Fruit fly (Drosophila melanogaster) whole organism, embryonic: ENCODE measurements around the gene CG13056.

ENCODE experiments used
- ATbp ChIP-seq: fragments of 200-800 bp; sonication (Bioruptor generic); optimal IDR thresholded peaks from 2 replicates; lab custom pipeline; 2017; ENCODE audit warnings: missing biosample characterization, mild to moderate bottlenecking, missing genetic modification characterization, missing genetic modification reagents
- Atf-2 ChIP-seq: fragments of 200-800 bp; sonication (Bioruptor generic); optimal IDR thresholded peaks from 2 replicates; lab custom pipeline; 2016; ENCODE audit warnings: missing biosample characterization, missing genetic modification characterization
- BtbVII ChIP-seq: fragments of 200-800 bp; sonication (Bioruptor generic); optimal IDR thresholded peaks from 3 replicates; lab custom pipeline; 2017; ENCODE audit warnings: missing biosample characterization, mild to moderate bottlenecking, missing genetic modification characterization
- CG11456 ChIP-seq: fragments of 200-800 bp; sonication (Bioruptor generic); IDR thresholded peaks from 3 replicates; pipeline ENCODE4 v1.3.6; 2022; ENCODE audit warnings: missing biosample characterization, missing genetic modification characterization
- CG12236 ChIP-seq: fragments of 200-800 bp; sonication (Bioruptor generic); optimal IDR thresholded peaks from 2 replicates; lab custom pipeline; 2016; ENCODE audit warnings: missing biosample characterization, missing genetic modification characterization
- CG13296 ChIP-seq: fragments of 200-800 bp; sonication (Bioruptor generic); optimal IDR thresholded peaks from 3 replicates; lab custom pipeline; 2018; ENCODE audit warnings: missing biosample characterization, mild to moderate bottlenecking, missing genetic modification characterization
- CG13624 ChIP-seq: fragments of 200-800 bp; sonication (Bioruptor generic); optimal IDR thresholded peaks from 2 replicates; lab custom pipeline; 2016; ENCODE audit warnings: missing biosample characterization, missing genetic modification characterization
- CG15269 ChIP-seq: fragments of 200-800 bp; sonication (Bioruptor generic); optimal IDR thresholded peaks from 2 replicates; lab custom pipeline; 2018; ENCODE audit warnings: missing biosample characterization, mild to moderate bottlenecking, missing genetic modification characterization, moderate library complexity
- CG17385 ChIP-seq: fragments of 200-800 bp; sonication (Bioruptor generic); optimal IDR thresholded peaks from 3 replicates; lab custom pipeline; 2018; ENCODE audit warnings: missing biosample characterization, mild to moderate bottlenecking, missing genetic modification characterization
- CG17612 ChIP-seq: fragments of 200-800 bp; sonication (Bioruptor generic); IDR thresholded peaks from 2 replicates; pipeline ENCODE4 v1.3.6; 2022; ENCODE audit warnings: missing biosample characterization, missing genetic modification characterization
- CG18619 ChIP-seq: fragments of 200-800 bp; sonication (Bioruptor generic); optimal IDR thresholded peaks from 3 replicates; lab custom pipeline; 2017; ENCODE audit warnings: missing biosample characterization, mild to moderate bottlenecking, missing genetic modification characterization
- CG2202 ChIP-seq: fragments of 200-800 bp; sonication (Bioruptor generic); optimal IDR thresholded peaks from 2 replicates; lab custom pipeline; 2018; ENCODE audit warnings: missing biosample characterization, mild to moderate bottlenecking, missing genetic modification characterization
- CG2875 ChIP-seq: fragments of 200-800 bp; sonication (Bioruptor generic); optimal IDR thresholded peaks from 2 replicates; lab custom pipeline; 2017; ENCODE audit warnings: missing biosample characterization, mild to moderate bottlenecking, missing genetic modification characterization, missing genetic modification reagents
- CG2889 ChIP-seq: fragments of 200-800 bp; sonication (Bioruptor generic); IDR thresholded peaks from 3 replicates; pipeline ENCODE4 v1.3.6; 2022; ENCODE audit warnings: missing biosample characterization, missing genetic modification characterization
- CG30431 ChIP-seq: fragments of 200-800 bp; sonication (Bioruptor generic); optimal IDR thresholded peaks from 2 replicates; lab custom pipeline; 2017; ENCODE audit warnings: missing biosample characterization, missing genetic modification characterization
- CG33557 ChIP-seq: fragments of 200-800 bp; sonication (Bioruptor generic); optimal IDR thresholded peaks from 2 replicates; lab custom pipeline; 2019; ENCODE audit warnings: missing biosample characterization, mild to moderate bottlenecking, missing genetic modification characterization, moderate library complexity
- CG43689 ChIP-seq: fragments of 200-800 bp; sonication (Bioruptor generic); IDR thresholded peaks from 2 replicates; pipeline ENCODE4 v1.3.6; 2022; ENCODE audit warnings: missing biosample characterization, missing genetic modification characterization
- CG4730 ChIP-seq: fragments of 200-800 bp; sonication (Bioruptor generic); IDR thresholded peaks from 2 replicates; pipeline ENCODE4 v1.3.6; 2022; ENCODE audit warnings: missing biosample characterization, missing genetic modification characterization
- CG5245 ChIP-seq: fragments of 200-800 bp; sonication (Bioruptor generic); optimal IDR thresholded peaks from 3 replicates; lab custom pipeline; 2016; ENCODE audit warnings: missing biosample characterization, missing genetic modification characterization
- CG6175 ChIP-seq: fragments of 200-800 bp; sonication (Bioruptor generic); IDR thresholded peaks from 3 replicates; pipeline ENCODE4 v1.3.6; 2022; ENCODE audit warnings: missing biosample characterization, missing genetic modification characterization
- CG6791 ChIP-seq: fragments of 200-800 bp; sonication (Bioruptor generic); IDR thresholded peaks from 3 replicates; pipeline ENCODE4 v1.3.6; 2022; ENCODE audit warnings: missing biosample characterization, missing genetic modification characterization; ENCODE audit not compliant: partially characterized antibody
- CG7839 ChIP-seq: fragments of 200-800 bp; sonication (Bioruptor generic); optimal IDR thresholded peaks from 3 replicates; lab custom pipeline; 2018; ENCODE audit warnings: missing biosample characterization, mild to moderate bottlenecking, missing genetic modification characterization, moderate library complexity
- CHES-1-like ChIP-seq: fragments of 200-800 bp; sonication (Bioruptor generic); optimal IDR thresholded peaks from 2 replicates; lab custom pipeline; 2016; ENCODE audit warnings: missing biosample characterization, missing genetic modification characterization
- ERR ChIP-seq: fragments of 200-800 bp; sonication (Bioruptor generic); optimal IDR thresholded peaks from 2 replicates; lab custom pipeline; 2016; ENCODE audit warnings: missing biosample characterization, missing genetic modification characterization
- HLH3B ChIP-seq: fragments of 200-800 bp; sonication (Bioruptor generic); IDR thresholded peaks from 2 replicates; pipeline ENCODE4 v1.3.6; 2022; ENCODE audit warnings: missing biosample characterization, missing genetic modification characterization
- Hsf ChIP-seq: fragments of 200-800 bp; sonication (Bioruptor generic); optimal IDR thresholded peaks from 3 replicates; lab custom pipeline; 2016; ENCODE audit warnings: missing biosample characterization, missing genetic modification characterization
- Med ChIP-seq: fragments of 200-800 bp; sonication (Bioruptor generic); peaks from one replicate; lab custom pipeline; 2016; ENCODE audit warnings: missing biosample characterization, missing genetic modification characterization, mild to moderate bottlenecking, inconsistent platforms, moderate library complexity
- PHDP ChIP-seq: fragments of 200-800 bp; sonication (Bioruptor generic); optimal IDR thresholded peaks from 3 replicates; lab custom pipeline; 2018; ENCODE audit warnings: missing biosample characterization, mild to moderate bottlenecking, missing genetic modification characterization, moderate library complexity
- Sox100B ChIP-seq: fragments of 200-800 bp; sonication (Bioruptor generic); optimal IDR thresholded peaks from 3 replicates; lab custom pipeline; 2018; ENCODE audit warnings: missing biosample characterization, mild to moderate bottlenecking, missing genetic modification characterization
- Spps ChIP-seq: fragments of 200-800 bp; sonication (Bioruptor generic); optimal IDR thresholded peaks from 2 replicates; lab custom pipeline; 2018; ENCODE audit warnings: missing biosample characterization, mild to moderate bottlenecking, missing genetic modification characterization
- ara ChIP-seq: fragments of 200-800 bp; sonication (Bioruptor generic); IDR thresholded peaks from 2 replicates; pipeline ENCODE4 v1.3.6; 2022; ENCODE audit warnings: missing biosample characterization, missing genetic modification characterization
- bowl ChIP-seq: fragments of 200-800 bp; sonication (Bioruptor generic); IDR thresholded peaks from 2 replicates; pipeline ENCODE4 v1.3.6; 2022; ENCODE audit warnings: missing biosample characterization, missing genetic modification characterization
- cad ChIP-seq: fragments of >200 bp; optimal IDR thresholded peaks from 2 replicates; lab custom pipeline; 2017; ENCODE audit warnings: missing biosample characterization, missing genetic modification characterization
- corto ChIP-seq: fragments of 200-800 bp; sonication (Bioruptor generic); optimal IDR thresholded peaks from 2 replicates; lab custom pipeline; 2016; ENCODE audit warnings: missing biosample characterization, mild to moderate bottlenecking, missing genetic modification characterization, moderate library complexity
- cwo ChIP-seq: fragments of 200-800 bp; sonication (Bioruptor generic); optimal IDR thresholded peaks from 3 replicates; lab custom pipeline; 2017; ENCODE audit warnings: missing biosample characterization, missing genetic modification characterization, mild to moderate bottlenecking, moderate library complexity, missing genetic modification reagents
- en ChIP-seq: fragments of 200-800 bp; sonication (Bioruptor generic); optimal IDR thresholded peaks from 2 replicates; lab custom pipeline; 2016; ENCODE audit warnings: missing biosample characterization, missing genetic modification characterization
- fd96Cb ChIP-seq: fragments of 200-800 bp; sonication (Bioruptor generic); optimal IDR thresholded peaks from 2 replicates; lab custom pipeline; 2018; ENCODE audit warnings: missing biosample characterization, mild to moderate bottlenecking, missing genetic modification characterization, moderate library complexity
- grau ChIP-seq: fragments of 200-800 bp; optimal IDR thresholded peaks from 3 replicates; lab custom pipeline; 2019; ENCODE audit warnings: missing biosample characterization, mild to moderate bottlenecking, missing genetic modification characterization, moderate library complexity
- gro ChIP-seq: fragments of 200-800 bp; sonication (Bioruptor generic); optimal IDR thresholded peaks from 2 replicates; lab custom pipeline; 2016; ENCODE audit warnings: missing biosample characterization, missing genetic modification characterization
- ind ChIP-seq: fragments of 200-800 bp; sonication (Bioruptor generic); optimal IDR thresholded peaks from 3 replicates; lab custom pipeline; 2016; ENCODE audit warnings: missing biosample characterization, missing genetic modification characterization
- klu ChIP-seq: fragments of 200-800 bp; sonication (Bioruptor generic); IDR thresholded peaks from 2 replicates; pipeline ENCODE4 v1.3.6; 2022; ENCODE audit warnings: missing biosample characterization, missing genetic modification characterization
- lbe ChIP-seq: fragments of 200-800 bp; sonication (Bioruptor generic); optimal IDR thresholded peaks from 2 replicates; lab custom pipeline; 2016; ENCODE audit warnings: missing biosample characterization, mild to moderate bottlenecking, missing genetic modification characterization
- mld ChIP-seq: fragments of 200-800 bp; sonication (Bioruptor generic); IDR thresholded peaks from 3 replicates; pipeline ENCODE4 v1.3.6; 2022; ENCODE audit warnings: missing biosample characterization, missing genetic modification characterization; ENCODE audit not compliant: partially characterized antibody
- nom ChIP-seq: fragments of 200-800 bp; sonication (Bioruptor generic); optimal IDR thresholded peaks from 2 replicates; lab custom pipeline; 2017; ENCODE audit warnings: missing biosample characterization, missing genetic modification characterization, mild to moderate bottlenecking, moderate library complexity, missing genetic modification reagents
- sens ChIP-seq: fragments of 200-800 bp; sonication (Bioruptor generic); peaks from one replicate; lab custom pipeline; 2016; ENCODE audit warnings: missing biosample characterization, missing genetic modification characterization
- sna ChIP-seq: fragments of 200-800 bp; sonication (Bioruptor generic); IDR thresholded peaks from 2 replicates; pipeline ENCODE4 v1.3.6; 2022; ENCODE audit warnings: missing biosample characterization, missing genetic modification characterization; ENCODE audit not compliant: partially characterized antibody
- sr ChIP-seq: fragments of 200-800 bp; sonication (Bioruptor generic); IDR thresholded peaks from 3 replicates; pipeline ENCODE4 v1.3.6; 2022; ENCODE audit warnings: missing biosample characterization, missing genetic modification characterization
- stc ChIP-seq: fragments of 200-800 bp; sonication (Bioruptor generic); IDR thresholded peaks from 2 replicates; pipeline ENCODE4 v1.3.6; 2022; ENCODE audit warnings: missing biosample characterization, missing genetic modification characterization
- tx ChIP-seq: fragments of 200-800 bp; sonication (Bioruptor generic); optimal IDR thresholded peaks from 2 replicates; lab custom pipeline; 2016; ENCODE audit warnings: missing biosample characterization, missing genetic modification characterization
- unc-4 ChIP-seq: fragments of 200-800 bp; sonication (Bioruptor generic); IDR thresholded peaks from 2 replicates; pipeline ENCODE4 v1.3.6; 2022; ENCODE audit warnings: missing biosample characterization, missing genetic modification characterization; ENCODE audit not compliant: partially characterized antibody
- vfl ChIP-seq: fragments of 200-800 bp; sonication (Bioruptor generic); optimal IDR thresholded peaks from 2 replicates; lab custom pipeline; 2016; ENCODE audit warnings: missing biosample characterization, missing genetic modification characterization
- zen2 ChIP-seq: fragments of 200-800 bp; sonication (Bioruptor generic); IDR thresholded peaks from 3 replicates; pipeline ENCODE4 v1.3.6; 2022; ENCODE audit warnings: missing biosample characterization, missing genetic modification characterization; ENCODE audit not compliant: partially characterized antibody

The CG13056 gene

dm6 chr3L:16364182-16364581 is 31.1 kb downstream of the CG13056 start:
- no peak for TF ChIP-seq ERR (GFP tag; lab: Kevin White, UChicago)
- TF ChIP-seq ind (GFP tag; lab: Kevin White, UChicago) = no peak
- no peak for TF ChIP-seq en
- peak; percentile 6 for TF ChIP-seq Hsf (GFP tag; lab: Kevin White, UChicago)
- no peak for TF ChIP-seq tx
- no peak for TF ChIP-seq CG12236
- no peak for TF ChIP-seq sna (GFP tag; lab: Robert Waterston, UW)
- no peak for TF ChIP-seq gro
- peak; percentile 8 for TF ChIP-seq CG7839
- TF ChIP-seq CG6791 = no peak
- peak; percentile 13 for TF ChIP-seq fd96Cb (tag; lab: Kevin White, UChicago)
- peak; percentile 89 for TF ChIP-seq nom
- TF ChIP-seq BtbVII = no peak
- no peak for TF ChIP-seq CG4730 (GFP tag; lab: Robert Waterston, UW)
- no peak for TF ChIP-seq PHDP (tag; lab: Kevin White, UChicago)
- no peak for TF ChIP-seq Atf-2 (GFP tag; lab: Kevin White, UChicago)
- TF ChIP-seq lbe (GFP tag; lab: Kevin White, UChicago) = peak; percentile 47
- TF ChIP-seq corto = no peak
- no peak for TF ChIP-seq ATbp (GFP tag; lab: Kevin White, UChicago)
- no peak for TF ChIP-seq CG15269
- no peak for TF ChIP-seq vfl (GFP tag; lab: Kevin White, UChicago)
- no peak for TF ChIP-seq CG11456 (GFP tag; lab: Robert Waterston, UW)
- TF ChIP-seq CG13624 (GFP tag; lab: Kevin White, UChicago) = no peak
- TF ChIP-seq Sox100B (GFP tag; lab: Kevin White, UChicago) = peak; percentile 6
- no peak for TF ChIP-seq CG2875 (GFP tag; lab: Kevin White, UChicago)
- TF ChIP-seq zen2 = no peak
- no peak for TF ChIP-seq unc-4 (GFP tag; lab: Robert Waterston, UW)
- TF ChIP-seq Med = peak; percentile 44
- TF ChIP-seq klu (GFP tag; lab: Robert Waterston, UW) = no peak
- no peak for TF ChIP-seq CG43689 (GFP tag; lab: Robert Waterston, UW)
- no peak for TF ChIP-seq CG18619
- TF ChIP-seq CG2889 (GFP tag; lab: Robert Waterston, UW) = no peak
- TF ChIP-seq CG30431 (GFP tag; lab: Kevin White, UChicago) = no peak
- no peak for TF ChIP-seq CHES-1-like (GFP tag; lab: Kevin White, UChicago)
- no peak for TF ChIP-seq CG33557 (GFP tag; lab: Kevin White, UChicago)
- no peak for TF ChIP-seq sr (GFP tag; lab: Robert Waterston, UW)
- TF ChIP-seq CG17612 = no peak
- no peak for TF ChIP-seq ara
- peak; percentile 75 for TF ChIP-seq sens (GFP tag; lab: Kevin White, UChicago)
- no peak for TF ChIP-seq HLH3B (GFP tag; lab: Robert Waterston, UW)
- TF ChIP-seq CG6175 = no peak
- TF ChIP-seq grau (tag; lab: Kevin White, UChicago) = peak; percentile 5
- TF ChIP-seq cwo (GFP tag; lab: Kevin White, UChicago) = no peak
- TF ChIP-seq CG2202 = no peak
- TF ChIP-seq mld = no peak
- no peak for TF ChIP-seq CG13296 (GFP tag; lab: Kevin White, UChicago)
- no peak for TF ChIP-seq bowl (GFP tag; lab: Robert Waterston, UW)
- no peak for TF ChIP-seq stc
- TF ChIP-seq Spps (tag; lab: Kevin White, UChicago) = no peak
- no peak for TF ChIP-seq CG5245 (GFP tag; lab: Kevin White, UChicago)
- TF ChIP-seq cad (GFP tag; lab: Kevin White, UChicago) = no peak
- TF ChIP-seq CG17385 (GFP tag; lab: Kevin White, UChicago) = no peak
